Worm (Caenorhabditis elegans): ENCODE results near the gene ceh-32.

Gene ceh-32

ce11 chrV:11677494-11677893 lies 27.7 kb downstream of the ceh-32 start:
- TF ChIP-seq daf-12 (tag; optimal IDR thresholded peaks at IDR 0.05) (no peak), lin-39 (tag; optimal IDR thresholded peaks at IDR 0.05) (peak; percentile 8), ceh-82 (tag; optimal IDR thresholded peaks at IDR 0.05) (no peak), nhr-237 (tag; optimal IDR thresholded peaks at IDR 0.05) (no peak), lin-15B (tag; optimal IDR thresholded peaks at IDR 0.05) (no peak), nhr-25 (tag; optimal IDR thresholded peaks at IDR 0.05) (peak; percentile 22), unc-62 (GFP tag; optimal IDR thresholded peaks at IDR 0.05) (no peak), tbx-2 (tag; optimal IDR thresholded peaks at IDR 0.05) (no peak), lsy-12 (tag; optimal IDR thresholded peaks at IDR 0.05) (no peak), elt-2 (tag; optimal IDR thresholded peaks at IDR 0.05) (no peak), pqm-1 (tag; optimal IDR thresholded peaks at IDR 0.05) (no peak), egl-27 (tag; optimal IDR thresholded peaks at IDR 0.05) (no peak), hmg-11 (tag; optimal IDR thresholded peaks at IDR 0.05) (peak; percentile 6), nfya-1 (tag; optimal IDR thresholded peaks at IDR 0.05; ENCODE audit: insufficient read depth) (peak; percentile 0), nhr-23 (tag; optimal IDR thresholded peaks at IDR 0.05) (peak; percentile 67)

- no peak for TF ChIP-seq unc-39 (tag; optimal IDR thresholded peaks at IDR 0.05)
- peak; percentile 90 for TF ChIP-seq nfya-1 (tag; optimal IDR thresholded peaks at IDR 0.05; ENCODE audit: insufficient read depth)
Observed at ce11 chrV:11677030-11677429, 28.2 kb downstream of the ceh-32 start.

ce11 chrV:11676498-11676897 lies 28.7 kb downstream of the ceh-32 start:
- no peak for TF ChIP-seq ztf-4 (tag; optimal IDR thresholded peaks at IDR 0.05)
- no peak for TF ChIP-seq nhr-77 (tag; optimal IDR thresholded peaks at IDR 0.05)
- TF ChIP-seq elt-1 (tag; optimal IDR thresholded peaks at IDR 0.05), result no peak
- TF ChIP-seq ceh-28 (tag; optimal IDR thresholded peaks at IDR 0.05), result no peak
- TF ChIP-seq aly-2 (tag; optimal IDR thresholded peaks at IDR 0.05), result no peak
- no peak for TF ChIP-seq nhr-76 (tag; optimal IDR thresholded peaks at IDR 0.05)
- no peak for TF ChIP-seq nhr-12 (tag; optimal IDR thresholded peaks at IDR 0.05)
- TF ChIP-seq zag-1 (tag; optimal IDR thresholded peaks at IDR 0.05), result no peak
- TF ChIP-seq nhr-23 (tag; optimal IDR thresholded peaks at IDR 0.05), result no peak
- no peak for TF ChIP-seq nhr-43 (tag; optimal IDR thresholded peaks at IDR 0.05; ENCODE audit: poor library complexity, severe bottlenecking)
- TF ChIP-seq lsy-12 (tag; optimal IDR thresholded peaks at IDR 0.05), result no peak
- TF ChIP-seq nhr-28 (tag; optimal IDR thresholded peaks at IDR 0.05), result no peak
- TF ChIP-seq ama-1 (optimal IDR thresholded peaks at IDR 0.05), result no peak
- TF ChIP-seq fkh-10 (GFP tag; optimal IDR thresholded peaks at IDR 0.05), result no peak
- TF ChIP-seq ZK546.5 (tag; optimal IDR thresholded peaks at IDR 0.05), result no peak
- no peak for TF ChIP-seq R02D3.7 (tag; optimal IDR thresholded peaks at IDR 0.05)
- TF ChIP-seq nhr-25 (tag; optimal IDR thresholded peaks at IDR 0.05), result no peak
- no peak for TF ChIP-seq lin-15B (tag; optimal IDR thresholded peaks at IDR 0.05)
- TF ChIP-seq jun-1 (tag; optimal IDR thresholded peaks at IDR 0.05), result no peak
- no peak for TF ChIP-seq sea-2 (GFP tag; optimal IDR thresholded peaks at IDR 0.05)

- no peak for TF ChIP-seq R02D3.7 (tag; optimal IDR thresholded peaks at IDR 0.05)
Observed at ce11 chrV:11675638-11676037, 29.6 kb downstream of the ceh-32 start, which contains the start of gene ape-1. Gene ape-1 (plus strand): TSS chrV:11675938.

- TF ChIP-seq daf-12 (tag; optimal IDR thresholded peaks at IDR 0.05), result no peak
- TF ChIP-seq aly-2 (tag; optimal IDR thresholded peaks at IDR 0.05), result no peak
- TF ChIP-seq nhr-28 (tag; optimal IDR thresholded peaks at IDR 0.05), result no peak
- TF ChIP-seq pqm-1 (tag; optimal IDR thresholded peaks at IDR 0.05), result peak; percentile 50
- peak; percentile 70 for TF ChIP-seq elt-2 (tag; optimal IDR thresholded peaks at IDR 0.05)
- no peak for TF ChIP-seq nhr-12 (tag; optimal IDR thresholded peaks at IDR 0.05)
- TF ChIP-seq pha-4 (tag; optimal IDR thresholded peaks at IDR 0.05), result peak; percentile 84
- no peak for TF ChIP-seq ZK546.5 (tag; optimal IDR thresholded peaks at IDR 0.05)
- no peak for TF ChIP-seq nhr-23 (tag; optimal IDR thresholded peaks at IDR 0.05)
- TF ChIP-seq nhr-11 (tag; optimal IDR thresholded peaks at IDR 0.05), result no peak
- TF ChIP-seq egl-5 (tag; optimal IDR thresholded peaks at IDR 0.05), result no peak
- no peak for TF ChIP-seq hmg-11 (tag; optimal IDR thresholded peaks at IDR 0.05)
- TF ChIP-seq ztf-11 (tag; optimal IDR thresholded peaks at IDR 0.05), result no peak
- no peak for TF ChIP-seq eor-1 (tag; optimal IDR thresholded peaks at IDR 0.05)
- TF ChIP-seq nhr-43 (tag; optimal IDR thresholded peaks at IDR 0.05; ENCODE audit: poor library complexity, severe bottlenecking), result no peak
- TF ChIP-seq fkh-2 (tag; optimal IDR thresholded peaks at IDR 0.05), result no peak
- TF ChIP-seq fkh-10 (GFP tag; optimal IDR thresholded peaks at IDR 0.05), result peak; percentile 50
- TF ChIP-seq elt-3 (tag; optimal IDR thresholded peaks at IDR 0.05), result no peak
- no peak for TF ChIP-seq snpc-4 (tag; optimal IDR thresholded peaks at IDR 0.05)
- no peak for TF ChIP-seq ceh-82 (tag; optimal IDR thresholded peaks at IDR 0.05)
- TF ChIP-seq elt-1 (tag; optimal IDR thresholded peaks at IDR 0.05), result no peak
- TF ChIP-seq nhr-25 (tag; optimal IDR thresholded peaks at IDR 0.05), result peak; percentile 2
- no peak for TF ChIP-seq fos-1 (tag; optimal IDR thresholded peaks at IDR 0.05)
- no peak for TF ChIP-seq sea-2 (GFP tag; optimal IDR thresholded peaks at IDR 0.05)
- TF ChIP-seq jun-1 (tag; optimal IDR thresholded peaks at IDR 0.05), result peak; percentile 1
Observed at ce11 chrV:11674594-11675579, 30.3 kb downstream of the ceh-32 start.
